Worm (Caenorhabditis elegans) whole organism, L4 larva: Measurements from ENCODE around the gene R10E4.6.

Experiments used
- F49E8.2 ChIP-seq: sonication (generic microtip); optimal IDR thresholded peaks from 2 replicates; lab custom pipeline; 2016; ENCODE audit warnings: missing compliant biosample characterization, mild to moderate bottlenecking, missing genetic modification characterization, borderline replicate concordance
- T26A8.4 ChIP-seq: fragments of 200-800 bp; sonication (Bioruptor generic); IDR thresholded peaks from 2 replicates; pipeline ENCODE4 v1.3.6; 2022; ENCODE audit warnings: missing genetic modification characterization, missing compliant biosample characterization
- Y48G9A.11 ChIP-seq: fragments of 200-800 bp; sonication (Bioruptor generic); IDR thresholded peaks from 2 replicates; pipeline ENCODE4 v1.3.6; 2022; ENCODE audit warnings: missing genetic modification reagents, missing genetic modification characterization, missing compliant biosample characterization
- Y5F2A.4 ChIP-seq: fragments of 200-800 bp; sonication (Bioruptor generic); optimal IDR thresholded peaks from 2 replicates; lab custom pipeline; 2018; ENCODE audit warnings: mild to moderate bottlenecking, missing genetic modification characterization, missing compliant biosample characterization
- aha-1 ChIP-seq: fragments of 150-350 bp; peaks from one replicate; lab custom pipeline; 2014; ENCODE audit warnings: missing biosample characterization, missing genetic modification characterization
- ceh-44 ChIP-seq: fragments of 200-800 bp; sonication (Bioruptor generic); IDR thresholded peaks from 2 replicates; pipeline ENCODE4 v1.3.6; 2022; ENCODE audit warnings: missing genetic modification reagents, missing genetic modification characterization, missing compliant biosample characterization
- ceh-82 ChIP-seq: sonication (generic microtip); optimal IDR thresholded peaks from 2 replicates; lab custom pipeline; 2017; ENCODE audit warnings: missing biosample characterization, missing genetic modification characterization
- daf-16 ChIP-seq, 3 experiments: sonication (generic microtip); optimal IDR thresholded peaks; 2 replicates each; lab custom pipeline; 2016 to 2017; ENCODE audit warnings: missing genetic modification characterization in 3 of 3, missing genetic modification reagents in 3 of 3, mild to moderate bottlenecking in 2 of 3, missing compliant biosample characterization in 2 of 3, missing biosample characterization in 1 of 3, moderate library complexity in 1 of 3
- dmd-6 ChIP-seq: fragments of 200-800 bp; sonication (Bioruptor generic); IDR thresholded peaks from 2 replicates; pipeline ENCODE4 v1.3.6; 2022; ENCODE audit warnings: missing genetic modification reagents, missing genetic modification characterization, missing compliant biosample characterization
- dpl-1 ChIP-seq: fragments of 150-350 bp; optimal IDR thresholded peaks from 2 replicates; lab custom pipeline; 2014; ENCODE audit warnings: missing biosample characterization, missing genetic modification reagents, missing genetic modification characterization
- duxl-1 ChIP-seq: sonication (generic microtip); optimal IDR thresholded peaks from 2 replicates; lab custom pipeline; 2016; ENCODE audit warnings: mild to moderate bottlenecking, missing genetic modification characterization, moderate library complexity, missing compliant biosample characterization; ENCODE audit not compliant: poor library complexity
- dve-1 ChIP-seq: sonication (generic microtip); optimal IDR thresholded peaks from 2 replicates; lab custom pipeline; 2017; ENCODE audit warnings: antibody characterized with exemption, mild to moderate bottlenecking, missing genetic modification characterization, missing compliant biosample characterization; ENCODE audit not compliant: insufficient read depth
- gei-8 ChIP-seq: fragments of 200-800 bp; sonication (Bioruptor generic); optimal IDR thresholded peaks from 2 replicates; lab custom pipeline; 2018; ENCODE audit warnings: mild to moderate bottlenecking, missing genetic modification characterization, missing compliant biosample characterization
- hif-1 ChIP-seq, 2 experiments: sonication (generic microtip); optimal IDR thresholded peaks; 2 replicates each; lab custom pipeline; 2016 to 2017; ENCODE audit warnings: missing compliant biosample characterization in 2 of 2, missing genetic modification characterization in 2 of 2, missing genetic modification reagents in 2 of 2, missing genotype in 2 of 2, mild to moderate bottlenecking in 1 of 2
- hmg-1.1 ChIP-seq: fragments of 200-800 bp; sonication (Bioruptor generic); IDR thresholded peaks from 2 replicates; pipeline ENCODE4 v1.3.6; 2022; ENCODE audit warnings: missing genetic modification reagents, missing genetic modification characterization, missing compliant biosample characterization
- jun-1 ChIP-seq: fragments of 150-350 bp; optimal IDR thresholded peaks from 2 replicates; lab custom pipeline; 2014; ENCODE audit warnings: missing biosample characterization, missing genetic modification reagents, missing genetic modification characterization
- lim-7 ChIP-seq: fragments of 200-800 bp; sonication (Bioruptor generic); IDR thresholded peaks from 2 replicates; pipeline ENCODE4 v1.3.6; 2022; ENCODE audit warnings: missing genetic modification characterization, missing compliant biosample characterization
- lin-1 ChIP-seq: fragments of 200-800 bp; sonication (Bioruptor generic); IDR thresholded peaks from 2 replicates; pipeline ENCODE4 v1.3.6; 2022; ENCODE audit warnings: missing genetic modification reagents, missing genetic modification characterization, missing compliant biosample characterization
- lin-15B ChIP-seq: fragments of 150-350 bp; sonication (generic microtip); optimal IDR thresholded peaks from 3 replicates; lab custom pipeline; 2014; ENCODE audit warnings: missing biosample characterization, missing genetic modification characterization
- lin-29 ChIP-seq: fragments of 200-800 bp; sonication (Bioruptor generic); IDR thresholded peaks from 2 replicates; pipeline ENCODE4 v1.3.6; 2022; ENCODE audit warnings: missing genetic modification reagents, missing genetic modification characterization, missing compliant biosample characterization
- lin-38 ChIP-seq: fragments of 200-800 bp; sonication (Bioruptor generic); IDR thresholded peaks from 2 replicates; pipeline ENCODE4 v1.3.6; 2022; ENCODE audit warnings: missing genetic modification reagents, missing genetic modification characterization, missing compliant biosample characterization
- lsy-2 ChIP-seq, 2 experiments: fragments of 150-350 bp in 1 of 2; sonication (generic microtip) in 1 of 2; optimal IDR thresholded peaks; 2 replicates each; lab custom pipeline; 2014 to 2017; ENCODE audit warnings: missing biosample characterization in 2 of 2, missing genetic modification characterization in 2 of 2
- madf-9 ChIP-seq: fragments of 200-800 bp; sonication (Bioruptor generic); conservative IDR thresholded peaks from 2 replicates; pipeline ENCODE4 v1.3.6; 2022; ENCODE audit warnings: missing genetic modification reagents, missing genetic modification characterization, missing compliant biosample characterization
- mdl-1 ChIP-seq, 2 experiments: fragments of 150-350 bp in 1 of 2; sonication (generic microtip) in 1 of 2; optimal IDR thresholded peaks; 2 replicates each; lab custom pipeline; 2014 to 2017; ENCODE audit warnings: missing biosample characterization in 2 of 2, missing genetic modification characterization in 2 of 2
- mdt-29 ChIP-seq: fragments of 200-800 bp; sonication (Bioruptor generic); IDR thresholded peaks from 2 replicates; pipeline ENCODE4 v1.3.6; 2022; ENCODE audit warnings: missing genetic modification reagents, missing genetic modification characterization, missing compliant biosample characterization
- mep-1 ChIP-seq: fragments of 150-350 bp; sonication (generic microtip); optimal IDR thresholded peaks from 3 replicates; lab custom pipeline; 2014; ENCODE audit warnings: missing biosample characterization, missing genetic modification characterization
- mes-2 ChIP-seq: sonication (generic microtip); optimal IDR thresholded peaks from 2 replicates; lab custom pipeline; 2016; ENCODE audit warnings: missing genotype, mild to moderate bottlenecking, missing genetic modification characterization, missing compliant biosample characterization; ENCODE audit not compliant: poor library complexity, severe bottlenecking
- mxl-2 ChIP-seq: fragments of 200-800 bp; sonication (Bioruptor generic); conservative IDR thresholded peaks from 2 replicates; pipeline ENCODE4 v1.3.6; 2022; ENCODE audit warnings: missing genetic modification reagents, missing genetic modification characterization, missing compliant biosample characterization
- mxl-3 ChIP-seq: fragments of 200-800 bp; sonication (Bioruptor generic); optimal IDR thresholded peaks from 2 replicates; lab custom pipeline; 2018; ENCODE audit warnings: mild to moderate bottlenecking, missing genetic modification characterization, missing compliant biosample characterization
- nhr-10 ChIP-seq: fragments of 150-350 bp; optimal IDR thresholded peaks from 2 replicates; lab custom pipeline; 2014; ENCODE audit warnings: missing biosample characterization, missing genetic modification characterization
- nhr-11 ChIP-seq: fragments of 150-350 bp; optimal IDR thresholded peaks from 2 replicates; lab custom pipeline; 2014; ENCODE audit warnings: missing biosample characterization, missing genetic modification characterization
- nhr-25 ChIP-seq: sonication (generic microtip); optimal IDR thresholded peaks from 2 replicates; lab custom pipeline; 2017; ENCODE audit warnings: missing genetic modification characterization, mild to moderate bottlenecking, missing compliant biosample characterization, antibody characterized with exemption, moderate library complexity, borderline replicate concordance; ENCODE audit not compliant: insufficient read depth
- nhr-41 ChIP-seq: fragments of 200-800 bp; sonication (Bioruptor generic); IDR thresholded peaks from 2 replicates; pipeline ENCODE4 v1.3.6; 2022; ENCODE audit warnings: missing genetic modification reagents, missing genetic modification characterization, missing compliant biosample characterization
- nhr-48 ChIP-seq: sonication (generic microtip); optimal IDR thresholded peaks from 2 replicates; lab custom pipeline; 2016; ENCODE audit warnings: mild to moderate bottlenecking, missing genetic modification characterization, missing compliant biosample characterization
- nhr-6 ChIP-seq: fragments of 150-350 bp; optimal IDR thresholded peaks from 2 replicates; lab custom pipeline; 2014; ENCODE audit warnings: missing biosample characterization, missing genetic modification characterization
- nhr-77 ChIP-seq: fragments of 150-350 bp; optimal IDR thresholded peaks from 2 replicates; lab custom pipeline; 2014; ENCODE audit warnings: missing biosample characterization, missing genetic modification characterization
- pha-4 ChIP-seq, 2 experiments: fragments of 150-350 bp in 1 of 2; fragments of 200-800 bp in 1 of 2; sonication (Bioruptor generic) in 1 of 2; IDR thresholded peaks in 1 of 2; optimal IDR thresholded peaks in 1 of 2; 2 replicates each; pipeline versions ENCODE4 v1.3.6 to Lab custom; 2014 to 2022; ENCODE audit warnings: missing genetic modification characterization in 2 of 2, missing genetic modification reagents in 2 of 2, missing biosample characterization in 1 of 2, missing compliant biosample characterization in 1 of 2
- php-3 ChIP-seq: fragments of 200-800 bp; sonication (Bioruptor generic); IDR thresholded peaks from 2 replicates; pipeline ENCODE4 v1.3.6; 2022; ENCODE audit warnings: missing genetic modification reagents, missing genetic modification characterization, missing compliant biosample characterization
- pqm-1 ChIP-seq: sonication (generic microtip); optimal IDR thresholded peaks from 2 replicates; lab custom pipeline; 2017; ENCODE audit warnings: missing biosample characterization, missing genetic modification characterization
- rbr-2 ChIP-seq: sonication (generic microtip); optimal IDR thresholded peaks from 2 replicates; lab custom pipeline; 2016; ENCODE audit warnings: missing genotype, missing genetic modification characterization, missing compliant biosample characterization
- saeg-2 ChIP-seq: fragments of 200-800 bp; sonication (Bioruptor generic); IDR thresholded peaks from 2 replicates; pipeline ENCODE4 v1.3.6; 2022; ENCODE audit warnings: missing genetic modification reagents, missing genetic modification characterization, missing compliant biosample characterization
- set-16 ChIP-seq: fragments of 200-800 bp; sonication (Bioruptor generic); IDR thresholded peaks from 2 replicates; pipeline ENCODE4 v1.3.6; 2022; ENCODE audit warnings: missing genetic modification reagents, missing genetic modification characterization, missing compliant biosample characterization
- snpc-4 ChIP-seq: fragments of 150-350 bp; optimal IDR thresholded peaks from 2 replicates; lab custom pipeline; 2014; ENCODE audit warnings: missing biosample characterization, missing genetic modification characterization
- spr-1 ChIP-seq: sonication (generic microtip); optimal IDR thresholded peaks from 2 replicates; lab custom pipeline; 2016; ENCODE audit warnings: mild to moderate bottlenecking, missing genetic modification characterization, missing compliant biosample characterization
- tag-97 ChIP-seq: fragments of 200-800 bp; sonication (Bioruptor generic); IDR thresholded peaks from 2 replicates; pipeline ENCODE4 v1.3.6; 2022; ENCODE audit warnings: missing genetic modification characterization, missing compliant biosample characterization
- tra-1 ChIP-seq: fragments of 200-800 bp; sonication (Bioruptor generic); IDR thresholded peaks from 2 replicates; pipeline ENCODE4 v1.3.6; 2022; ENCODE audit warnings: missing genetic modification reagents, missing genetic modification characterization, missing compliant biosample characterization
- unc-39 ChIP-seq: sonication (generic microtip); optimal IDR thresholded peaks from 2 replicates; lab custom pipeline; 2017; ENCODE audit warnings: missing biosample characterization, missing genetic modification characterization
- zag-1 ChIP-seq: fragments of 150-350 bp; optimal IDR thresholded peaks from 2 replicates; lab custom pipeline; 2014; ENCODE audit warnings: missing biosample characterization, missing genetic modification characterization

Gene R10E4.6

ce11 chrIII:4284732-4285165 lies 8.5 kb upstream of the R10E4.6 start:
- TF ChIP-seq nhr-77 (tag; lab: Kevin White, UChicago) = peak; percentile 56
- TF ChIP-seq mes-2 (tag; lab: Kevin White, UChicago) = peak; percentile 52
- no peak for TF ChIP-seq zag-1 (tag; lab: Kevin White, UChicago)
- peak; percentile 85 for TF ChIP-seq dve-1 (tag; lab: Kevin White, UChicago)
- TF ChIP-seq snpc-4 (tag; lab: Kevin White, UChicago) = no peak
- TF ChIP-seq pqm-1 = peak; percentile 75
- TF ChIP-seq mdl-1 (tag; optimal IDR thresholded peaks at IDR 0.05; lab: Kevin White, UChicago) = peak; percentile 35 to 89
- peak; percentile 71 for TF ChIP-seq lin-29
- TF ChIP-seq Y5F2A.4 (GFP tag; lab: Kevin White, UChicago) = no peak
- 0 out of 2 replicates have a peak, but pooled peaks have one; percentile 31 for TF ChIP-seq php-3
- peak; percentile 90 for TF ChIP-seq nhr-48 (tag; lab: Kevin White, UChicago)
- no peak for TF ChIP-seq tag-97 (GFP tag; lab: Robert Waterston, UW)
- TF ChIP-seq nhr-11 (tag; lab: Kevin White, UChicago) = peak; percentile 30
- TF ChIP-seq hif-1 (tag; optimal IDR thresholded peaks at IDR 0.05; lab: Kevin White, UChicago) = peak in 1 of 2 experiments; percentile 25
- TF ChIP-seq jun-1 (tag; lab: Kevin White, UChicago) = peak; percentile 8
- TF ChIP-seq unc-39 (tag; lab: Kevin White, UChicago) = no peak
- TF ChIP-seq Y48G9A.11 (GFP tag; lab: Robert Waterston, UW) = no peak
- peak; percentile 52 for TF ChIP-seq rbr-2 (tag; lab: Kevin White, UChicago)
- no peak for TF ChIP-seq ceh-82 (tag; lab: Kevin White, UChicago)
- peak; percentile 70 for TF ChIP-seq T26A8.4 (GFP tag; lab: Robert Waterston, UW)
- TF ChIP-seq gei-8 = peak; percentile 53
- TF ChIP-seq madf-9 (GFP tag; lab: Robert Waterston, UW) = 0 out of 2 replicates have a peak, but pooled peaks have one; percentile 52
- peak; percentile 37; the same call in 1 of the 2 replicates for TF ChIP-seq set-16 (GFP tag; lab: Robert Waterston, UW)
- no peak for TF ChIP-seq daf-16 (GFP tag; optimal IDR thresholded peaks at IDR 0.05; lab: Kevin White, UChicago)
- peak; percentile 42 for TF ChIP-seq daf-16 (tag; optimal IDR thresholded peaks at IDR 0.05; lab: Kevin White, UChicago)
- TF ChIP-seq spr-1 (tag; lab: Kevin White, UChicago) = peak; percentile 68
- no peak for TF ChIP-seq lin-15B (tag; lab: Kevin White, UChicago)
- TF ChIP-seq saeg-2 = peak; percentile 71; the same call in 1 of the 2 replicates
- peak; percentile 60; the same call in 1 of the 2 replicates for TF ChIP-seq nhr-41 (GFP tag; lab: Robert Waterston, UW)
- TF ChIP-seq mdt-29 (GFP tag; lab: Robert Waterston, UW) = no peak
- TF ChIP-seq pha-4 (GFP tag; IDR thresholded peaks at IDR 0.05; lab: Robert Waterston, UW) = peak; percentile 65
- TF ChIP-seq pha-4 (tag; optimal IDR thresholded peaks at IDR 0.05; lab: Kevin White, UChicago) = peak; percentile 16
- TF ChIP-seq lsy-2 (tag; optimal IDR thresholded peaks at IDR 0.05; lab: Kevin White, UChicago) = peak in 1 of 2 experiments; percentile 82
- TF ChIP-seq ceh-44 (GFP tag; lab: Robert Waterston, UW) = no peak
- no peak for TF ChIP-seq F49E8.2
- no peak for TF ChIP-seq nhr-10 (tag; lab: Kevin White, UChicago)
- peak; percentile 21 for TF ChIP-seq nhr-6
- peak; percentile 56 for TF ChIP-seq dpl-1 (GFP tag; lab: Kevin White, UChicago)
- peak; percentile 87 for TF ChIP-seq aha-1 (tag; lab: Kevin White, UChicago)
- peak; percentile 88 for TF ChIP-seq dmd-6
- TF ChIP-seq lin-38 (GFP tag; lab: Robert Waterston, UW) = peak; percentile 41; the same call in 1 of the 2 replicates
- peak; percentile 52 for TF ChIP-seq hmg-1.1 (GFP tag; lab: Robert Waterston, UW)
- TF ChIP-seq duxl-1 (tag; lab: Kevin White, UChicago) = peak; percentile 32
- TF ChIP-seq mep-1 (tag; lab: Kevin White, UChicago) = peak; percentile 87
- peak; percentile 80 for TF ChIP-seq nhr-25 (tag; lab: Kevin White, UChicago)
- no peak for TF ChIP-seq mxl-2 (GFP tag; lab: Robert Waterston, UW)
- peak; percentile 92 for TF ChIP-seq mxl-3
- peak; percentile 65; the same call in 1 of the 2 replicates for TF ChIP-seq tra-1 (GFP tag; lab: Robert Waterston, UW)
- no peak for TF ChIP-seq lim-7
- TF ChIP-seq lin-1 (GFP tag; lab: Robert Waterston, UW) = peak; percentile 77; the same call in 1 of the 2 replicates
